Worm (Caenorhabditis elegans) whole organism, midembryonic: ENCODE results near the gene math-31.

Source experiments
- klf-2 ChIP-seq: fragments of 200-800 bp; sonication (Bioruptor generic); conservative IDR thresholded peaks from 2 replicates; pipeline ENCODE4 v1.3.6; 2022; ENCODE audit warnings: missing genetic modification reagents, missing genetic modification characterization, missing compliant biosample characterization
- ref-1 ChIP-seq: fragments of 200-800 bp; sonication (Bioruptor generic); conservative IDR thresholded peaks from 2 replicates; pipeline ENCODE4 v1.3.6; 2022; ENCODE audit warnings: missing genetic modification reagents, missing genetic modification characterization, missing compliant biosample characterization

DNA sequence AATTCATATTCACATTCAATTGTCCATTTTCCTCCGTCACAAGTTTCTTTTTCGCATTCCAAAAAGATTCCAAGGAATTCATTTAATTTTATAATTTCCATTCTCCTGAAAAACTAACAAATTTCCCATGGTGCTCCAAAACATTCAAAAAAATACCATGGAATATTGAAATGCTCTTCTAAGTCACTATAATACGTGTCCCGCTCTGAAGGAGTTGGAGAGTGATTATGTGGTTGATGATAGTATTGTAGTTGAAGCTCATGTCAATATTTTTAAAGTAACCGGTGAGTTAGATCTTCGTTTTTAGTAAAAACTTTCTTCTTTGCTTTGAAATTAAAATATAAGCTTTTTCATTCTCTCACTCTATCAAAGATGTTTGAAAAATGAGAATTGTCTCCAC, 22.0 kb downstream of the math-31 start, which contains the start of gene math-9:
- TF ChIP-seq klf-2 (GFP tag; lab: Robert Waterston, UW) (no peak), ref-1 (GFP tag; lab: Robert Waterston, UW) (no peak)
